Fruit fly (Drosophila melanogaster): ENCODE data around the gene Sf3a1.

Gene Sf3a1

dm6 chr3R:16977745-16978305 lies 24.3 kb downstream of the Sf3a1 start, which contains the start of gene Actn3 (continued):
- TF ChIP-seq CG6791 (GFP tag; IDR thresholded peaks at IDR 0.05; ENCODE audit: partially characterized antibody) (0 out of 3 replicates have a peak, but pooled peaks have one; percentile 39), CG31388 (GFP tag; optimal IDR thresholded peaks at IDR 0.05) (no peak), gsb-n (tag; optimal IDR thresholded peaks at IDR 0.05) (no peak), corto (GFP tag; optimal IDR thresholded peaks at IDR 0.05) (no peak), pita (GFP tag; optimal IDR thresholded peaks at IDR 0.05) (peak; percentile 71), Bgb (GFP tag; IDR thresholded peaks at IDR 0.05; ENCODE audit: partially characterized antibody) (peak; percentile 73), Asciz (GFP tag; optimal IDR thresholded peaks at IDR 0.05) (no peak), kay (GFP tag; optimal IDR thresholded peaks at IDR 0.05) (no peak), Nf-YC (tag; optimal IDR thresholded peaks at IDR 0.05) (peak; percentile 3), CG10462 (GFP tag; optimal IDR thresholded peaks at IDR 0.05) (no peak), sna (GFP tag; IDR thresholded peaks at IDR 0.05; ENCODE audit: partially characterized antibody) (no peak), CG18476 (GFP tag; optimal IDR thresholded peaks at IDR 0.05) (no peak), Dbx (GFP tag; IDR thresholded peaks at IDR 0.05) (no peak), CG17829 (tag; optimal IDR thresholded peaks at IDR 0.05) (peak; percentile 33), Opbp (GFP tag; IDR thresholded peaks at IDR 0.05; ENCODE audit: partially characterized antibody) (no peak), Eip74EF (GFP tag; optimal IDR thresholded peaks at IDR 0.05) (no peak), ac (GFP tag; optimal IDR thresholded peaks at IDR 0.05) (no peak), insv (GFP tag; optimal IDR thresholded peaks at IDR 0.05) (peak in 1 of 2 experiments; percentile 100), amos (GFP tag; IDR thresholded peaks at IDR 0.05; ENCODE audit: partially characterized antibody) (peak; percentile 69)

- TF ChIP-seq cwo (GFP tag; optimal IDR thresholded peaks at IDR 0.05) (no peak), sna (GFP tag; IDR thresholded peaks at IDR 0.05; ENCODE audit: partially characterized antibody) (no peak), CG15601 (tag; optimal IDR thresholded peaks at IDR 0.05) (no peak), repo (GFP tag; optimal IDR thresholded peaks at IDR 0.05) (no peak), ash1 (GFP tag; optimal IDR thresholded peaks at IDR 0.05) (no peak), CG14014 (GFP tag; IDR thresholded peaks at IDR 0.05) (no peak), unpg (GFP tag; optimal IDR thresholded peaks at IDR 0.05) (no peak), cad (GFP tag; optimal IDR thresholded peaks at IDR 0.05) (peak; percentile 13), sens (GFP tag) (peak; percentile 44), CG9727 (GFP tag; optimal IDR thresholded peaks at IDR 0.05) (no peak), nmo (GFP tag; optimal IDR thresholded peaks at IDR 0.05) (no peak)
Observed at dm6 chr3R:16974904-16975303, 27.3 kb downstream of the Sf3a1 start, which contains the start of gene VhaM9.7-d. Gene VhaM9.7-d (plus strand): TSS chr3R:16975204.

dm6 chr3R:16972575-16972974 lies 29.6 kb downstream of the Sf3a1 start:
- TF ChIP-seq Side (GFP tag; optimal IDR thresholded peaks at IDR 0.05) (no peak), CG6175 (GFP tag; IDR thresholded peaks at IDR 0.05) (no peak), lov (optimal IDR thresholded peaks at IDR 0.05) (no peak), lov (GFP tag; IDR thresholded peaks at IDR 0.05) (0 out of 3 replicates have a peak, but pooled peaks have one; percentile 38), CG34376 (GFP tag; optimal IDR thresholded peaks at IDR 0.05) (no peak), lola (GFP tag; optimal IDR thresholded peaks at IDR 0.05) (no peak), onecut (GFP tag; IDR thresholded peaks at IDR 0.05) (peak; percentile 28; the same call in 1 of the 2 replicates), Nf-YB (GFP tag; optimal IDR thresholded peaks at IDR 0.05) (peak; percentile 53), Nf-YC (tag; optimal IDR thresholded peaks at IDR 0.05) (peak; percentile 64), seq (GFP tag; IDR thresholded peaks at IDR 0.05) (0 out of 2 replicates have a peak, but pooled peaks have one; percentile 18), CG32767 (GFP tag; IDR thresholded peaks at IDR 0.05) (peak; percentile 51; the same call in 1 of the 2 replicates), Meics (GFP tag; optimal IDR thresholded peaks at IDR 0.05) (no peak), ewg (GFP tag; optimal IDR thresholded peaks at IDR 0.05) (peak; percentile 73)
